Fruit fly (Drosophila melanogaster) whole organism, prepupa: ENCODE results near the gene CG6055.

Experiments
- Blimp-1 ChIP-seq: fragments of 200-800 bp; sonication (Bioruptor generic); optimal IDR thresholded peaks from 3 replicates; lab custom pipeline; 2017; ENCODE audit warnings: missing biosample characterization, missing genetic modification characterization, mild to moderate bottlenecking, moderate library complexity, missing genetic modification reagents
- CG10631 ChIP-seq: fragments of 200-800 bp; sonication (Bioruptor generic); optimal IDR thresholded peaks from 2 replicates; lab custom pipeline; 2016; ENCODE audit warnings: missing biosample characterization, missing genetic modification characterization
- CG10669 ChIP-seq: fragments of 200-800 bp; sonication (Bioruptor generic); optimal IDR thresholded peaks from 3 replicates; lab custom pipeline; 2018; ENCODE audit warnings: missing biosample characterization, mild to moderate bottlenecking, missing genetic modification characterization, moderate library complexity
- CG11294 ChIP-seq: fragments of 200-800 bp; sonication (Bioruptor generic); IDR thresholded peaks from 2 replicates; pipeline ENCODE4 v1.3.6; 2022; ENCODE audit warnings: missing biosample characterization, missing genetic modification characterization
- CG11762 ChIP-seq: fragments of 200-800 bp; sonication (Bioruptor generic); optimal IDR thresholded peaks from 3 replicates; lab custom pipeline; 2016; ENCODE audit warnings: missing biosample characterization, missing genetic modification characterization; ENCODE audit not compliant: insufficient read depth
- CG1621 ChIP-seq: fragments of 200-800 bp; sonication (Bioruptor generic); optimal IDR thresholded peaks from 3 replicates; lab custom pipeline; 2018; ENCODE audit warnings: missing biosample characterization, mild to moderate bottlenecking, missing genetic modification characterization
- CG16779 ChIP-seq: fragments of 200-800 bp; sonication (Bioruptor generic); optimal IDR thresholded peaks from 3 replicates; lab custom pipeline; 2017; ENCODE audit warnings: missing biosample characterization, mild to moderate bottlenecking, missing genetic modification characterization
- CG3032 ChIP-seq: fragments of 200-800 bp; optimal IDR thresholded peaks from 2 replicates; lab custom pipeline; 2019; ENCODE audit warnings: missing biosample characterization, mild to moderate bottlenecking, missing genetic modification characterization, moderate library complexity
- CG31627 ChIP-seq: fragments of 200-800 bp; sonication (Bioruptor generic); optimal IDR thresholded peaks from 3 replicates; lab custom pipeline; 2016; ENCODE audit warnings: missing biosample characterization, missing genetic modification characterization
- CG32006 ChIP-seq: fragments of 200-800 bp; sonication (Bioruptor generic); optimal IDR thresholded peaks from 3 replicates; lab custom pipeline; 2017; ENCODE audit warnings: missing biosample characterization, mild to moderate bottlenecking, missing genetic modification characterization
- CG3919 ChIP-seq: fragments of 200-800 bp; sonication (Bioruptor generic); optimal IDR thresholded peaks from 3 replicates; lab custom pipeline; 2016; ENCODE audit warnings: missing biosample characterization, missing genetic modification characterization
- CG4318 ChIP-seq: fragments of 200-800 bp; sonication (Bioruptor generic); optimal IDR thresholded peaks from 3 replicates; lab custom pipeline; 2017; ENCODE audit warnings: missing biosample characterization, mild to moderate bottlenecking, missing genetic modification characterization
- CG6163 ChIP-seq: fragments of 200-800 bp; sonication (Bioruptor generic); IDR thresholded peaks from 3 replicates; pipeline ENCODE4 v1.3.6; 2022; ENCODE audit warnings: missing biosample characterization, missing genetic modification characterization
- CG6276 ChIP-seq: fragments of 200-800 bp; sonication (Bioruptor generic); optimal IDR thresholded peaks from 2 replicates; lab custom pipeline; 2017; ENCODE audit warnings: missing biosample characterization, mild to moderate bottlenecking, missing genetic modification characterization
- CG6792 ChIP-seq: fragments of 200-800 bp; sonication (Bioruptor generic); optimal IDR thresholded peaks from 3 replicates; lab custom pipeline; 2016; ENCODE audit warnings: missing biosample characterization, missing genetic modification characterization
- CG6854 ChIP-seq: fragments of 200-800 bp; sonication (Bioruptor generic); optimal IDR thresholded peaks from 2 replicates; lab custom pipeline; 2017; ENCODE audit warnings: missing biosample characterization, mild to moderate bottlenecking, missing genetic modification characterization
- CG8119 ChIP-seq: fragments of 200-800 bp; sonication (Bioruptor generic); IDR thresholded peaks from 3 replicates; pipeline ENCODE4 v1.3.6; 2022; ENCODE audit warnings: missing biosample characterization, missing genetic modification characterization
- CG8319 ChIP-seq: fragments of 200-800 bp; sonication (Bioruptor generic); optimal IDR thresholded peaks from 3 replicates; lab custom pipeline; 2016; ENCODE audit warnings: missing biosample characterization, missing genetic modification characterization
- CG8632 ChIP-seq: fragments of 200-800 bp; sonication (Bioruptor generic); optimal IDR thresholded peaks from 3 replicates; lab custom pipeline; 2016; ENCODE audit warnings: missing biosample characterization, missing genetic modification characterization
- CG9139 ChIP-seq: fragments of 200-800 bp; sonication (Bioruptor generic); optimal IDR thresholded peaks from 3 replicates; lab custom pipeline; 2017; ENCODE audit warnings: missing biosample characterization, mild to moderate bottlenecking, missing genetic modification characterization
- Eip75B ChIP-seq: fragments of 200-800 bp; sonication (Bioruptor generic); optimal IDR thresholded peaks from 3 replicates; lab custom pipeline; 2016; ENCODE audit warnings: missing biosample characterization, missing genetic modification characterization
- Eip78C ChIP-seq: fragments of 200-800 bp; sonication (Bioruptor generic); peaks from one replicate; lab custom pipeline; 2016; ENCODE audit warnings: missing biosample characterization, missing genetic modification characterization
- Eip93F ChIP-seq: fragments of 200-800 bp; sonication (Bioruptor generic); optimal IDR thresholded peaks from 2 replicates; lab custom pipeline; 2016; ENCODE audit warnings: missing biosample characterization, mild to moderate bottlenecking, missing genetic modification characterization
- Ets21C ChIP-seq: fragments of 200-800 bp; sonication (Bioruptor generic); optimal IDR thresholded peaks from 3 replicates; lab custom pipeline; 2016; ENCODE audit warnings: missing biosample characterization, missing genetic modification characterization
- Ets96B ChIP-seq: fragments of 200-800 bp; optimal IDR thresholded peaks from 2 replicates; lab custom pipeline; 2019; ENCODE audit warnings: missing biosample characterization, mild to moderate bottlenecking, missing genetic modification characterization, moderate library complexity
- Gug ChIP-seq: fragments of 200-800 bp; sonication (Bioruptor generic); IDR thresholded peaks from 2 replicates; pipeline ENCODE4 v1.3.6; 2022; ENCODE audit warnings: missing biosample characterization, missing genetic modification characterization
- Hr38 ChIP-seq: sonication (Bioruptor generic); optimal IDR thresholded peaks from 2 replicates; lab custom pipeline; 2016; ENCODE audit warnings: missing biosample characterization, missing genetic modification characterization
- Hr39 ChIP-seq: fragments of 200-800 bp; sonication (Bioruptor generic); optimal IDR thresholded peaks from 2 replicates; lab custom pipeline; 2016; ENCODE audit warnings: missing biosample characterization, missing genetic modification characterization
- Hr4 ChIP-seq: fragments of 200-800 bp; sonication (Bioruptor generic); optimal IDR thresholded peaks from 3 replicates; lab custom pipeline; 2016; ENCODE audit warnings: missing biosample characterization, missing genetic modification characterization
- Lpt ChIP-seq: fragments of 200-800 bp; sonication (Bioruptor generic); optimal IDR thresholded peaks from 3 replicates; lab custom pipeline; 2016; ENCODE audit warnings: missing biosample characterization, missing genetic modification characterization
- Met ChIP-seq: fragments of 200-800 bp; sonication (Bioruptor generic); optimal IDR thresholded peaks from 3 replicates; lab custom pipeline; 2016; ENCODE audit warnings: missing biosample characterization, missing genetic modification characterization
- OdsH ChIP-seq: fragments of 200-800 bp; sonication (Bioruptor generic); optimal IDR thresholded peaks from 3 replicates; lab custom pipeline; 2016; ENCODE audit warnings: missing biosample characterization, missing genetic modification characterization
- Smox ChIP-seq: fragments of 200-800 bp; sonication (Bioruptor generic); optimal IDR thresholded peaks from 3 replicates; lab custom pipeline; 2016; ENCODE audit warnings: missing biosample characterization, missing genetic modification characterization
- Sox102F ChIP-seq: fragments of 200-800 bp; sonication (Bioruptor generic); optimal IDR thresholded peaks from 2 replicates; lab custom pipeline; 2016; ENCODE audit warnings: missing biosample characterization, mild to moderate bottlenecking, missing genetic modification characterization
- Sox14 ChIP-seq: fragments of 200-800 bp; sonication (Bioruptor generic); optimal IDR thresholded peaks from 3 replicates; lab custom pipeline; 2016; ENCODE audit warnings: missing biosample characterization, missing genetic modification characterization
- achi ChIP-seq: fragments of 200-800 bp; sonication (Bioruptor generic); optimal IDR thresholded peaks from 3 replicates; lab custom pipeline; 2016; ENCODE audit warnings: missing biosample characterization, missing genetic modification characterization
- acj6 ChIP-seq: fragments of 200-800 bp; sonication (Bioruptor generic); optimal IDR thresholded peaks from 3 replicates; lab custom pipeline; 2016; ENCODE audit warnings: missing biosample characterization, missing genetic modification characterization
- cyc ChIP-seq: fragments of 200-800 bp; sonication (Bioruptor generic); optimal IDR thresholded peaks from 3 replicates; lab custom pipeline; 2016; ENCODE audit warnings: missing biosample characterization, missing genetic modification characterization
- dsx ChIP-seq: fragments of 200-800 bp; optimal IDR thresholded peaks from 3 replicates; lab custom pipeline; 2019; ENCODE audit warnings: missing biosample characterization, mild to moderate bottlenecking, missing genetic modification characterization, moderate library complexity; ENCODE audit not compliant: poor library complexity, severe bottlenecking
- eg ChIP-seq: fragments of 200-800 bp; sonication (Bioruptor generic); IDR thresholded peaks from 3 replicates; pipeline ENCODE4 v1.3.6; 2022; ENCODE audit warnings: missing biosample characterization, missing genetic modification characterization
- esn ChIP-seq: fragments of 200-800 bp; sonication (Bioruptor generic); optimal IDR thresholded peaks from 2 replicates; lab custom pipeline; 2016; ENCODE audit warnings: missing biosample characterization, mild to moderate bottlenecking, missing genetic modification characterization, moderate library complexity
- fd59A ChIP-seq: fragments of 200-800 bp; sonication (Bioruptor generic); optimal IDR thresholded peaks from 2 replicates; lab custom pipeline; 2017; ENCODE audit warnings: missing biosample characterization, mild to moderate bottlenecking, missing genetic modification characterization, missing genetic modification reagents
- fd85E ChIP-seq: fragments of 200-800 bp; sonication (Bioruptor generic); optimal IDR thresholded peaks from 3 replicates; lab custom pipeline; 2016; ENCODE audit warnings: missing biosample characterization, missing genetic modification characterization
- fkh ChIP-seq: fragments of 200-800 bp; sonication (Bioruptor generic); optimal IDR thresholded peaks from 3 replicates; lab custom pipeline; 2017; ENCODE audit warnings: missing biosample characterization, mild to moderate bottlenecking, missing genetic modification characterization, moderate library complexity
- lz ChIP-seq: fragments of 200-800 bp; sonication (Bioruptor generic); optimal IDR thresholded peaks from 3 replicates; lab custom pipeline; 2016; ENCODE audit warnings: missing biosample characterization, missing genetic modification characterization
- net ChIP-seq: fragments of 200-800 bp; sonication (Bioruptor generic); optimal IDR thresholded peaks from 3 replicates; lab custom pipeline; 2016; ENCODE audit warnings: missing biosample characterization, missing genetic modification characterization
- pdm3 ChIP-seq: fragments of 200-800 bp; sonication (Bioruptor generic); optimal IDR thresholded peaks from 3 replicates; lab custom pipeline; 2016; ENCODE audit warnings: missing biosample characterization, missing genetic modification characterization
- salr ChIP-seq, 2 experiments: fragments of 200-800 bp; sonication (Bioruptor generic); optimal IDR thresholded peaks; 3 replicates each; lab custom pipeline; 2016 to 2018; ENCODE audit warnings: missing biosample characterization in 2 of 2, missing genetic modification characterization in 2 of 2, mild to moderate bottlenecking in 1 of 2
- spab ChIP-seq: fragments of 200-800 bp; sonication (Bioruptor generic); optimal IDR thresholded peaks from 2 replicates; lab custom pipeline; 2017; ENCODE audit warnings: missing biosample characterization, mild to moderate bottlenecking, missing genetic modification characterization, missing genetic modification reagents
- ss ChIP-seq, 2 experiments: fragments of 200-800 bp; sonication (Bioruptor generic); optimal IDR thresholded peaks; 2 replicates in 1 of 2; 3 replicates in 1 of 2; lab custom pipeline; 2017 to 2018; ENCODE audit warnings: mild to moderate bottlenecking in 2 of 2, missing biosample characterization in 2 of 2, missing genetic modification characterization in 2 of 2, moderate library complexity in 1 of 2
- svp ChIP-seq: fragments of 200-800 bp; sonication (Bioruptor generic); peaks from one replicate; lab custom pipeline; 2016; ENCODE audit warnings: missing biosample characterization, missing genetic modification characterization
- topi ChIP-seq: fragments of 200-800 bp; sonication (Bioruptor generic); optimal IDR thresholded peaks from 3 replicates; lab custom pipeline; 2016; ENCODE audit warnings: missing biosample characterization, missing genetic modification characterization
- vri ChIP-seq: fragments of 200-800 bp; sonication (Bioruptor generic); optimal IDR thresholded peaks from 3 replicates; lab custom pipeline; 2016; ENCODE audit warnings: missing biosample characterization, mild to moderate bottlenecking, missing genetic modification characterization

The CG6055 gene

DNA sequence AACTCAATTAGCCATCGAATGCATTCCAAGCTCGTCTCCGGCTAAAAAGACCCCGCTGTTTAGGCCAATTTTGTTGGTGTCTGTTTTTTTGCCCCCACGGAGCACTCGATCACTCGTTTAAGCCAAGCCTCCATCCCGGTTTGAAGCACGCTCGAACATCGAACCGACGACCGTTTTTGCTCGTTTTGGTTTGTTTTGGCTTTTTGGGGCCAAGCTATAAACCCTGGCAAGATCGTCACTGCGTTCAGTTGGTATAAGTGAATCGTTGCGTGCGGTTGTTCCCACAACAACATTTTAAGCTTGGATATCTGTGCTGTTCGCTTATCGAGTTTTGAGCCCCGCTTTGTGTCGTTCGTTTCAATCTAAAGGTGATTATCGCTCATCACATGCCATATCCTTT lies at the start of gene CG6055:
CG6055 (plus strand) TSS at position 240 of the 400 bp plus-strand sequence.
- TF ChIP-seq Ets21C (GFP tag; lab: Kevin White, UChicago) = no peak
- TF ChIP-seq CG32006 (GFP tag; lab: Kevin White, UChicago) = no peak
- TF ChIP-seq CG9139 (GFP tag; lab: Kevin White, UChicago) = peak; percentile 65
- TF ChIP-seq svp (GFP tag; lab: Kevin White, UChicago) = no peak
- TF ChIP-seq Eip93F = no peak
- TF ChIP-seq esn (GFP tag; lab: Kevin White, UChicago) = no peak
- TF ChIP-seq pdm3 = peak; percentile 4
- no peak for TF ChIP-seq cyc (GFP tag; lab: Kevin White, UChicago)
- peak; percentile 61 for TF ChIP-seq Eip78C (GFP tag; lab: Kevin White, UChicago)
- TF ChIP-seq vri (GFP tag; lab: Kevin White, UChicago) = no peak
- no peak for TF ChIP-seq acj6
- no peak for TF ChIP-seq lz (GFP tag; lab: Kevin White, UChicago)
- TF ChIP-seq fd85E = no peak
- no peak for TF ChIP-seq CG10669
- no peak for TF ChIP-seq CG11294 (GFP tag; lab: Robert Waterston, UW)
- TF ChIP-seq CG1621 (tag; lab: Kevin White, UChicago) = peak; percentile 72
- peak; percentile 15 for TF ChIP-seq Eip75B (GFP tag; lab: Kevin White, UChicago)
- no peak for TF ChIP-seq Ets96B
- TF ChIP-seq Met = no peak
- TF ChIP-seq net (GFP tag; lab: Kevin White, UChicago) = peak; percentile 44
- TF ChIP-seq CG6276 (GFP tag; lab: Kevin White, UChicago) = peak; percentile 38
- TF ChIP-seq CG4318 = no peak
- no peak for TF ChIP-seq CG10631 (GFP tag; lab: Kevin White, UChicago)
- no peak for TF ChIP-seq Hr38 (GFP tag; lab: Kevin White, UChicago)
- TF ChIP-seq CG31627 (GFP tag; lab: Kevin White, UChicago) = no peak
- TF ChIP-seq fd59A (GFP tag; lab: Kevin White, UChicago) = no peak
- TF ChIP-seq CG6792 (GFP tag; lab: Kevin White, UChicago) = no peak
- TF ChIP-seq CG3032 (tag; lab: Kevin White, UChicago) = no peak
- TF ChIP-seq eg (GFP tag; lab: Robert Waterston, UW) = peak; percentile 49; the same call in 1 of the 3 replicates
- TF ChIP-seq Smox (GFP tag; lab: Kevin White, UChicago) = no peak
- TF ChIP-seq topi (GFP tag; lab: Kevin White, UChicago) = no peak
- TF ChIP-seq spab = peak; percentile 25
- no peak for TF ChIP-seq CG8319 (GFP tag; lab: Kevin White, UChicago)
- peak; percentile 54; the same call in 1 of the 3 replicates for TF ChIP-seq CG6163 (GFP tag; lab: Robert Waterston, UW)
- TF ChIP-seq achi (GFP tag; lab: Kevin White, UChicago) = peak; percentile 7
- no peak for TF ChIP-seq CG3919
- peak; percentile 61; the same call in 2 of the 3 replicates for TF ChIP-seq CG8119 (GFP tag; lab: Robert Waterston, UW)
- TF ChIP-seq ss (GFP tag; optimal IDR thresholded peaks at IDR 0.05; lab: Kevin White, UChicago) = peak; percentile 71 to 77
- no peak for TF ChIP-seq CG16779 (tag; lab: Kevin White, UChicago)
- no peak for TF ChIP-seq Hr4 (GFP tag; lab: Kevin White, UChicago)
- no peak for TF ChIP-seq fkh
- TF ChIP-seq Lpt (GFP tag; lab: Kevin White, UChicago) = no peak
- no peak for TF ChIP-seq Gug (GFP tag; lab: Robert Waterston, UW)
- TF ChIP-seq CG6854 (GFP tag; lab: Kevin White, UChicago) = no peak
- no peak for TF ChIP-seq Blimp-1 (GFP tag; lab: Kevin White, UChicago)
- peak; percentile 63 for TF ChIP-seq dsx (GFP tag; lab: Kevin White, UChicago)
- no peak for TF ChIP-seq OdsH (GFP tag; lab: Kevin White, UChicago)
- TF ChIP-seq Sox14 = no peak
- TF ChIP-seq Sox102F (GFP tag; lab: Kevin White, UChicago) = no peak
- TF ChIP-seq CG8632 (GFP tag; lab: Kevin White, UChicago) = no peak
- no peak for TF ChIP-seq Hr39
- TF ChIP-seq CG11762 (GFP tag; lab: Kevin White, UChicago) = no peak
- peak; percentile 17 to 30 for TF ChIP-seq salr (GFP tag; optimal IDR thresholded peaks at IDR 0.05; lab: Kevin White, UChicago)
